Fruit fly (Drosophila melanogaster) whole organism, prepupa: ENCODE measurements around the gene CG15019.

Source experiments
- CG3919 ChIP-seq: fragments of 200-800 bp; sonication (Bioruptor generic); optimal IDR thresholded peaks from 3 replicates; lab custom pipeline; 2016; ENCODE audit warnings: missing biosample characterization, missing genetic modification characterization
- CG6854 ChIP-seq: fragments of 200-800 bp; sonication (Bioruptor generic); optimal IDR thresholded peaks from 2 replicates; lab custom pipeline; 2017; ENCODE audit warnings: missing biosample characterization, mild to moderate bottlenecking, missing genetic modification characterization
- Eip93F ChIP-seq: fragments of 200-800 bp; sonication (Bioruptor generic); optimal IDR thresholded peaks from 2 replicates; lab custom pipeline; 2016; ENCODE audit warnings: missing biosample characterization, mild to moderate bottlenecking, missing genetic modification characterization
- OdsH ChIP-seq: fragments of 200-800 bp; sonication (Bioruptor generic); optimal IDR thresholded peaks from 3 replicates; lab custom pipeline; 2016; ENCODE audit warnings: missing biosample characterization, missing genetic modification characterization
- Sox15 ChIP-seq: fragments of 200-800 bp; sonication (Bioruptor generic); optimal IDR thresholded peaks from 3 replicates; lab custom pipeline; 2016; ENCODE audit warnings: missing biosample characterization, missing genetic modification characterization
- lz ChIP-seq: fragments of 200-800 bp; sonication (Bioruptor generic); optimal IDR thresholded peaks from 3 replicates; lab custom pipeline; 2016; ENCODE audit warnings: missing biosample characterization, missing genetic modification characterization

- peak; percentile 90 for TF ChIP-seq Sox15 (GFP tag; lab: Kevin White, UChicago)
- peak; percentile 90 for TF ChIP-seq CG3919 (GFP tag; lab: Kevin White, UChicago)
- TF ChIP-seq OdsH (GFP tag; lab: Kevin White, UChicago) = peak; percentile 91
- TF ChIP-seq Eip93F (GFP tag; lab: Kevin White, UChicago) = peak; percentile 57
- peak; percentile 89 for TF ChIP-seq lz (GFP tag; lab: Kevin White, UChicago)
- TF ChIP-seq CG6854 (GFP tag; lab: Kevin White, UChicago) = peak; percentile 65
These were observed 896 bp upstream of the CG15019 start, which contains the start of gene TP53INP for dm6 chr3L:4406653-4407257.
